Fruit fly (Drosophila melanogaster): ENCODE measurements around the gene Dph4.

Gene Dph4

dm6 chr3R:5591398-5591853 lies 32.5 kb downstream of the Dph4 start, which contains the start of the genes noi and Vha26 (continued):
- no peak for TF ChIP-seq pb (GFP tag; optimal IDR thresholded peaks at IDR 0.05)
- no peak for TF ChIP-seq fu2 (GFP tag; optimal IDR thresholded peaks at IDR 0.05)
- TF ChIP-seq CG6689 (GFP tag; IDR thresholded peaks at IDR 0.05): peak; percentile 34; the same call in 1 of the 2 replicates
- TF ChIP-seq Awh (GFP tag; IDR thresholded peaks at IDR 0.05): no peak
- TF ChIP-seq nau (GFP tag; optimal IDR thresholded peaks at IDR 0.05): no peak
- TF ChIP-seq Hmx (GFP tag; optimal IDR thresholded peaks at IDR 0.05): no peak
- TF ChIP-seq Ssrp (tag; optimal IDR thresholded peaks at IDR 0.05): no peak
- no peak for TF ChIP-seq Six4 (GFP tag; optimal IDR thresholded peaks at IDR 0.05)
- peak; percentile 7 for TF ChIP-seq CTCF (GFP tag; optimal IDR thresholded peaks at IDR 0.05)
- TF ChIP-seq CG10267 (tag; optimal IDR thresholded peaks at IDR 0.05): peak; percentile 72
- TF ChIP-seq CG8089 (GFP tag; optimal IDR thresholded peaks at IDR 0.05): no peak
- no peak for TF ChIP-seq CG3407 (GFP tag; optimal IDR thresholded peaks at IDR 0.05)
- TF ChIP-seq cg (GFP tag; optimal IDR thresholded peaks at IDR 0.05): peak; percentile 56
- peak; percentile 12 for TF ChIP-seq Spps (tag; optimal IDR thresholded peaks at IDR 0.05)
- TF ChIP-seq CG30020 (tag; optimal IDR thresholded peaks at IDR 0.05): peak; percentile 97
- TF ChIP-seq Sry-β (GFP tag; optimal IDR thresholded peaks at IDR 0.05): peak; percentile 18
- peak; percentile 38 for TF ChIP-seq Hsf (GFP tag; optimal IDR thresholded peaks at IDR 0.05)
- TF ChIP-seq lab (GFP tag; optimal IDR thresholded peaks at IDR 0.05): no peak
- TF ChIP-seq CG17612 (GFP tag; IDR thresholded peaks at IDR 0.05): no peak
- TF ChIP-seq Optix (GFP tag; IDR thresholded peaks at IDR 0.05): no peak
- TF ChIP-seq CG14965 (GFP tag; optimal IDR thresholded peaks at IDR 0.05; ENCODE audit: borderline replicate concordance): no peak
- TF ChIP-seq CG15269 (tag; optimal IDR thresholded peaks at IDR 0.05): no peak
- no peak for TF ChIP-seq Poxn (GFP tag; IDR thresholded peaks at IDR 0.05)
- TF ChIP-seq caup (GFP tag; optimal IDR thresholded peaks at IDR 0.05; ENCODE audit: severe bottlenecking): peak; percentile 31
- TF ChIP-seq Dref (GFP tag; IDR thresholded peaks at IDR 0.05): peak; percentile 73
- no peak for TF ChIP-seq tgo (GFP tag; IDR thresholded peaks at IDR 0.05)
- no peak for TF ChIP-seq CG10209 (GFP tag; optimal IDR thresholded peaks at IDR 0.05)
- TF ChIP-seq Neu2 (GFP tag; optimal IDR thresholded peaks at IDR 0.05; ENCODE audit: borderline replicate concordance): no peak
- TF ChIP-seq lov (optimal IDR thresholded peaks at IDR 0.05): no peak
- TF ChIP-seq lov (GFP tag; IDR thresholded peaks at IDR 0.05): no peak
- no peak for TF ChIP-seq CG1233 (GFP tag; optimal IDR thresholded peaks at IDR 0.05)
- TF ChIP-seq tup (GFP tag; optimal IDR thresholded peaks at IDR 0.05): no peak
- TF ChIP-seq gem (tag; optimal IDR thresholded peaks at IDR 0.05): no peak
- TF ChIP-seq CG11398 (GFP tag; optimal IDR thresholded peaks at IDR 0.05): no peak
- no peak for TF ChIP-seq CG30431 (GFP tag; optimal IDR thresholded peaks at IDR 0.05)
- no peak for TF ChIP-seq CG4730 (GFP tag; IDR thresholded peaks at IDR 0.05)
- TF ChIP-seq tap (tag; optimal IDR thresholded peaks at IDR 0.05): no peak
- peak in 1 of 2 experiments; percentile 30 for TF ChIP-seq bsh (GFP tag; optimal IDR thresholded peaks at IDR 0.05)
- no peak for TF ChIP-seq prd (optimal IDR thresholded peaks at IDR 0.05)
- peak; percentile 29; the same call in 1 of the 3 replicates for TF ChIP-seq prd (GFP tag; IDR thresholded peaks at IDR 0.05)
- peak; percentile 38 for TF ChIP-seq ind (GFP tag; optimal IDR thresholded peaks at IDR 0.05)
- TF ChIP-seq Ets97D (GFP tag; optimal IDR thresholded peaks at IDR 0.05): peak; percentile 77
- no peak for TF ChIP-seq Hand (GFP tag; optimal IDR thresholded peaks at IDR 0.05)
- TF ChIP-seq CG9932 (GFP tag; IDR thresholded peaks at IDR 0.05): peak; percentile 61; the same call in 1 of the 2 replicates
- TF ChIP-seq insv (GFP tag; optimal IDR thresholded peaks at IDR 0.05): no peak
- TF ChIP-seq CG18262 (tag; optimal IDR thresholded peaks at IDR 0.05): peak; percentile 37
- TF ChIP-seq CG8359 (GFP tag; optimal IDR thresholded peaks at IDR 0.05; ENCODE audit: borderline replicate concordance): no peak
- TF ChIP-seq kah (GFP tag; optimal IDR thresholded peaks at IDR 0.05): no peak
- no peak for TF ChIP-seq Abd-B (GFP tag; optimal IDR thresholded peaks at IDR 0.05)
- TF ChIP-seq CG13894 (tag; optimal IDR thresholded peaks at IDR 0.05): no peak
- TF ChIP-seq nerfin-1 (tag; optimal IDR thresholded peaks at IDR 0.05): peak; percentile 15
